Worm (Caenorhabditis elegans): Measurements from ENCODE around the gene dop-5.

ce11 chrV:11321719-11322118 lies 44.3 kb downstream of the dop-5 start, which contains the start of gene F47G9.4:
- no peak for TF ChIP-seq lsy-2 (tag; optimal IDR thresholded peaks at IDR 0.05)
- no peak for TF ChIP-seq unc-39 (tag; optimal IDR thresholded peaks at IDR 0.05)
- no peak for TF ChIP-seq sptf-1 (tag; optimal IDR thresholded peaks at IDR 0.05)
- TF ChIP-seq nhr-76 (tag; optimal IDR thresholded peaks at IDR 0.05): no peak

Measured in whole organism, mixed stage, embryonic.